Worm (Caenorhabditis elegans) whole organism, midembryonic: Measurements from ENCODE around the gene dgat-2.

ENCODE experiments used
- cog-1 ChIP-seq: sonication (generic microtip); optimal IDR thresholded peaks from 2 replicates; lab custom pipeline; 2016; ENCODE audit warnings: missing genetic modification characterization, missing compliant biosample characterization
- flt-1 ChIP-seq: fragments of 200-800 bp; sonication (Bioruptor generic); IDR thresholded peaks from 2 replicates; pipeline ENCODE4 v1.3.6; 2022; ENCODE audit warnings: missing genetic modification characterization, missing compliant biosample characterization
- klf-2 ChIP-seq: fragments of 200-800 bp; sonication (Bioruptor generic); conservative IDR thresholded peaks from 2 replicates; pipeline ENCODE4 v1.3.6; 2022; ENCODE audit warnings: missing genetic modification reagents, missing genetic modification characterization, missing compliant biosample characterization
- ref-1 ChIP-seq: fragments of 200-800 bp; sonication (Bioruptor generic); conservative IDR thresholded peaks from 2 replicates; pipeline ENCODE4 v1.3.6; 2022; ENCODE audit warnings: missing genetic modification reagents, missing genetic modification characterization, missing compliant biosample characterization
- tab-1 ChIP-seq: fragments of 200-800 bp; sonication (Bioruptor generic); IDR thresholded peaks from 2 replicates; pipeline ENCODE4 v1.3.6; 2022; ENCODE audit warnings: missing genetic modification characterization, missing compliant biosample characterization
- ztf-29 ChIP-seq: fragments of 200-800 bp; sonication (Bioruptor generic); IDR thresholded peaks from 2 replicates; pipeline ENCODE4 v1.3.6; 2022; ENCODE audit warnings: missing genetic modification reagents, missing genetic modification characterization, missing compliant biosample characterization

DNA sequence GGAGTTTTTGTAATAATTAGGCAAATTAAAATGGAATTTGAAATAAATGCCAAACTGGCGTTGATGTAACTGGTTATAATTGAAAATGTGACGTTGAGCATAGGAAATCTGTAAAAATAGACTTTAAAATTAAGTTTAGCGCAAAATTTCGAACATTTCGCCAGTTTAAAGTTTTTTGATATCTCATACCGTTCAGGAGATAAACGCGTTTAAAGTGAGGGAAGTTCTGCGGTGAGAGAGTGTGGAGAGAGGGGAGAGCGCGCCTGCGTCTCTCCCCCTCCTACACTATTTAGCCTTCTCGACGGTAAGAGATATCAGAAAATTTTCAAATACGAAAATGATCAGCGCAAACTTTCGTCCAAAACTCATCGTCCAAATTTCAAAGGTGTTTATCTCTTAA, 16.4 kb downstream of the dgat-2 start, which contains the start of gene str-92:
- TF ChIP-seq klf-2 (no peak), ztf-29 (no peak), ref-1 (GFP tag; lab: Robert Waterston, UW) (no peak), tab-1 (GFP tag; lab: Robert Waterston, UW) (no peak), cog-1 (tag; lab: Kevin White, UChicago) (no peak), flt-1 (no peak)
